Fruit fly (Drosophila melanogaster) whole organism: ENCODE data around the gene hale.

Experiments used
- CG8478 ChIP-seq: fragments of >200 bp; optimal IDR thresholded peaks from 2 replicates; lab custom pipeline; 2018; ENCODE audit warnings: inconsistent platforms
- Dll ChIP-seq: fragments of >200 bp; optimal IDR thresholded peaks from 2 replicates; lab custom pipeline; 2017
- EcR ChIP-seq, 2 experiments: fragments of >200 bp; optimal IDR thresholded peaks; 2 replicates each; lab custom pipeline; 2017; ENCODE audit warnings: missing biosample characterization in 2 of 2, missing genetic modification characterization in 2 of 2, missing genetic modification reagents in 2 of 2
- psq ChIP-seq: fragments of >200 bp; optimal IDR thresholded peaks from 2 replicates; lab custom pipeline; 2017
- usp ChIP-seq: fragments of >200 bp; optimal IDR thresholded peaks from 2 replicates; lab custom pipeline; 2017; ENCODE audit warnings: missing biosample characterization, missing genetic modification characterization, mixed read lengths

DNA sequence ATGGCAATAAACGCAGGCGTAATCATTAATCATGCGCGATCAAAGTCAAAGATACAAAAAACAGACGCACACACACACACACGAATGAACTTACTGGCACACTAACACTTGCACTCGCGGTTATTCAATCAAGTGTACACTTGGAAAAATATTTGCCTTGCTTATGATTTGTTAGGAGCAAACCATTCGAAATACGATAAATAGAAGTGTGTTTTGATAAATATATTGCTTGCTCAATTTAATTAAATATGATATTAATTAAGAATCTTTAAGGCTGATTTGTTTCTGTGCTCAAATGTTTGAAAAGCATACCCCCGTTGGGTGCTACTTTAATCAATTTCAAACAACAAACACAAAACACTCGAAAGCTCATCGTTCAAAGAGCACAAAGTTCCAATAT, 40.2 kb downstream of the hale start:
- TF ChIP-seq CG8478 (lab: Kevin White, UChicago), result no peak
- TF ChIP-seq psq (lab: Kevin White, UChicago), result no peak
- TF ChIP-seq usp (GFP tag; lab: Kevin White, UChicago), result no peak
- TF ChIP-seq EcR (GFP tag; optimal IDR thresholded peaks at IDR 0.05; lab: Kevin White, UChicago), result no peak
- no peak for TF ChIP-seq Dll (lab: Kevin White, UChicago)
